Worm (Caenorhabditis elegans) whole organism, L1 larva: Measurements from ENCODE around the gene col-83.

ENCODE experiments used
- aly-2 ChIP-seq: fragments of 150-350 bp; optimal IDR thresholded peaks from 2 replicates; lab custom pipeline; 2014; ENCODE audit warnings: missing biosample characterization, missing genetic modification characterization
- nhr-11 ChIP-seq: fragments of 150-350 bp; optimal IDR thresholded peaks from 2 replicates; lab custom pipeline; 2014; ENCODE audit warnings: missing biosample characterization, missing genetic modification characterization
- rnt-1 ChIP-seq: sonication (generic microtip); optimal IDR thresholded peaks from 2 replicates; lab custom pipeline; 2016; ENCODE audit warnings: mild to moderate bottlenecking, missing genetic modification characterization, moderate library complexity, missing compliant biosample characterization
- tlp-1 ChIP-seq: fragments of 150-350 bp; optimal IDR thresholded peaks from 2 replicates; lab custom pipeline; 2014; ENCODE audit warnings: missing biosample characterization, missing genetic modification characterization
- unc-98 ChIP-seq: fragments of 200-800 bp; sonication (Bioruptor generic); IDR thresholded peaks from 2 replicates; pipeline ENCODE4 v1.3.6; 2022; ENCODE audit warnings: missing genetic modification characterization, missing compliant biosample characterization

ce11 chrII:11072565-11072964 is 26.8 kb upstream of the col-83 start:
- no peak for TF ChIP-seq aly-2 (tag; lab: Kevin White, UChicago)
- TF ChIP-seq tlp-1 = no peak
- TF ChIP-seq nhr-11 (tag; lab: Kevin White, UChicago) = no peak
- no peak for TF ChIP-seq unc-98
- TF ChIP-seq rnt-1 = no peak
